Fruit fly (Drosophila melanogaster): ENCODE data around the gene SNF4Agamma.

DNA sequence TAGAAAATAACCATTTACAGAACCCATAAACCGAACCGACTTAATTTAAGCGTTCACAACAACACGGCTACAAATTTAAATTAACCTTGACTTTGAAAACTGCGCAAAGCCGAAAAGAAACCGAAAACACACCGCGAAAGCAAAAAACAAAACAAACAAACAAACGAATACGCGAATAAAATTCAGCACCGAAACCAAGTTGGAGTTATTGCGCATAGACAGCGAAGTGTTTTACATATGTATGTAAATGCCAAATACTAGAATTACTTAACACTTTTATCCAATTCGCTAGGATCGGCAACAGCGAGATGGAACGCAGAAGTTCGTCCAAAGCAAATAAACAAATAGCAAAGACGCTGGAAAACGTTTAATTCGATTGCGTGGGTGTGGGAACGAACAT, 45.1 kb downstream of the SNF4Agamma start:
- no peak for TF ChIP-seq esn (GFP tag; optimal IDR thresholded peaks at IDR 0.05)
- no peak for TF ChIP-seq CG31627 (GFP tag; optimal IDR thresholded peaks at IDR 0.05)
- TF ChIP-seq fd59A (GFP tag; optimal IDR thresholded peaks at IDR 0.05), result no peak
- no peak for TF ChIP-seq CG3919 (GFP tag; optimal IDR thresholded peaks at IDR 0.05)
- TF ChIP-seq CG34406 (GFP tag; optimal IDR thresholded peaks at IDR 0.05), result no peak
